Worm (Caenorhabditis elegans): ENCODE measurements around the gene str-185.
A peak's percentile ranks its signal among the peaks of the same experiment; 100 is the strongest.

str-185 gene

ce11 chrIV:4456658-4457057 lies 26.9 kb upstream of the str-185 start:
- no peak for TF ChIP-seq ceh-16 (tag; optimal IDR thresholded peaks at IDR 0.05)
- no peak for TF ChIP-seq R02D3.7 (tag; optimal IDR thresholded peaks at IDR 0.05)
- no peak for TF ChIP-seq eor-1 (tag; optimal IDR thresholded peaks at IDR 0.05)
- no peak for TF ChIP-seq pqm-1 (tag; optimal IDR thresholded peaks at IDR 0.05)
- no peak for TF ChIP-seq ama-1 (optimal IDR thresholded peaks at IDR 0.05)
- TF ChIP-seq zag-1 (tag; optimal IDR thresholded peaks at IDR 0.05): no peak
- TF ChIP-seq nhr-76 (tag; optimal IDR thresholded peaks at IDR 0.05): no peak
- TF ChIP-seq jun-1 (tag; optimal IDR thresholded peaks at IDR 0.05): no peak
- no peak for TF ChIP-seq pha-4 (tag; optimal IDR thresholded peaks at IDR 0.05)
- no peak for TF ChIP-seq daf-12 (tag; optimal IDR thresholded peaks at IDR 0.05)
- TF ChIP-seq nhr-23 (tag; optimal IDR thresholded peaks at IDR 0.05): no peak

- no peak for TF ChIP-seq fkh-10 (GFP tag; optimal IDR thresholded peaks at IDR 0.05)
- TF ChIP-seq nhr-76 (tag; optimal IDR thresholded peaks at IDR 0.05): no peak
- peak; percentile 67 for TF ChIP-seq pha-4 (tag; optimal IDR thresholded peaks at IDR 0.05)
- peak; percentile 23 for TF ChIP-seq nhr-43 (tag; optimal IDR thresholded peaks at IDR 0.05; ENCODE audit: poor library complexity, severe bottlenecking)
- TF ChIP-seq snpc-4 (tag; optimal IDR thresholded peaks at IDR 0.05): peak; percentile 1
- peak; percentile 33 for TF ChIP-seq nfya-1 (tag; optimal IDR thresholded peaks at IDR 0.05; ENCODE audit: insufficient read depth)
- no peak for TF ChIP-seq sea-2 (GFP tag; optimal IDR thresholded peaks at IDR 0.05)
- peak; percentile 68 for TF ChIP-seq nhr-23 (tag; optimal IDR thresholded peaks at IDR 0.05)
- no peak for TF ChIP-seq fkh-2 (tag; optimal IDR thresholded peaks at IDR 0.05)
- peak; percentile 14 for TF ChIP-seq elt-2 (tag; optimal IDR thresholded peaks at IDR 0.05)
- TF ChIP-seq elt-3 (tag; optimal IDR thresholded peaks at IDR 0.05): peak in 1 of 3 experiments; percentile 17
- peak; percentile 34 for TF ChIP-seq ceh-28 (tag; optimal IDR thresholded peaks at IDR 0.05)
- no peak for TF ChIP-seq nhr-237 (tag; optimal IDR thresholded peaks at IDR 0.05)
- TF ChIP-seq lin-39 (tag; optimal IDR thresholded peaks at IDR 0.05): peak; percentile 31
- no peak for TF ChIP-seq ZK546.5 (tag; optimal IDR thresholded peaks at IDR 0.05)
- peak; percentile 78 for TF ChIP-seq nhr-25 (tag; optimal IDR thresholded peaks at IDR 0.05)
- no peak for TF ChIP-seq ztf-11 (tag; optimal IDR thresholded peaks at IDR 0.05)
Observed at ce11 chrIV:4454330-4455173, 24.8 kb upstream of the str-185 start, which contains the start of gene R08C7.11. TSS of gene R08C7.11 (minus strand) at chrIV:4454937.

- no peak for TF ChIP-seq nhr-28 (tag; optimal IDR thresholded peaks at IDR 0.05)
- TF ChIP-seq nhr-23 (tag; optimal IDR thresholded peaks at IDR 0.05): peak; percentile 6
Observed at ce11 chrIV:4451576-4451975, 21.8 kb upstream of the str-185 start, which contains the start of gene R08C7.1. TSS of gene R08C7.1 (plus strand) at chrIV:4451876.

- TF ChIP-seq pqm-1 (tag; optimal IDR thresholded peaks at IDR 0.05) (peak; percentile 88), nhr-67 (tag; optimal IDR thresholded peaks at IDR 0.05) (no peak), elt-1 (tag; optimal IDR thresholded peaks at IDR 0.05) (no peak), nhr-237 (tag; optimal IDR thresholded peaks at IDR 0.05) (no peak), mdl-1 (tag; optimal IDR thresholded peaks at IDR 0.05) (no peak), elt-2 (tag; optimal IDR thresholded peaks at IDR 0.05) (peak; percentile 86), ama-1 (optimal IDR thresholded peaks at IDR 0.05) (peak; percentile 13), nhr-12 (tag; optimal IDR thresholded peaks at IDR 0.05) (no peak), pha-4 (tag; optimal IDR thresholded peaks at IDR 0.05) (peak; percentile 38), nhr-23 (tag; optimal IDR thresholded peaks at IDR 0.05) (peak; percentile 5), lin-15B (tag; optimal IDR thresholded peaks at IDR 0.05) (no peak), eor-1 (tag; optimal IDR thresholded peaks at IDR 0.05) (no peak), nhr-43 (tag; optimal IDR thresholded peaks at IDR 0.05; ENCODE audit: poor library complexity, severe bottlenecking) (peak; percentile 57)
Observed at ce11 chrIV:4449843-4450242, 20.0 kb upstream of the str-185 start.

ce11 chrIV:4449439-4449838 lies 19.6 kb upstream of the str-185 start, which contains the start of gene R08C7.12:
TSS of gene R08C7.12 (plus strand) at chrIV:4449739.
- TF ChIP-seq egl-27 (tag; optimal IDR thresholded peaks at IDR 0.05): no peak
- TF ChIP-seq ceh-9 (tag; optimal IDR thresholded peaks at IDR 0.05): no peak
- TF ChIP-seq unc-39 (tag; optimal IDR thresholded peaks at IDR 0.05): no peak
- no peak for TF ChIP-seq lsy-12 (tag; optimal IDR thresholded peaks at IDR 0.05)
- TF ChIP-seq skn-1 (tag; optimal IDR thresholded peaks at IDR 0.05): no peak
- no peak for TF ChIP-seq nhr-77 (tag; optimal IDR thresholded peaks at IDR 0.05)
- TF ChIP-seq nhr-76 (tag; optimal IDR thresholded peaks at IDR 0.05): no peak
- TF ChIP-seq fkh-10 (GFP tag; optimal IDR thresholded peaks at IDR 0.05): no peak
- TF ChIP-seq eor-1 (tag; optimal IDR thresholded peaks at IDR 0.05): no peak
- TF ChIP-seq lin-15B (tag; optimal IDR thresholded peaks at IDR 0.05): no peak
- no peak for TF ChIP-seq mml-1 (tag; optimal IDR thresholded peaks at IDR 0.05)

Measured in whole organism, L3 larva.